Worm (Caenorhabditis elegans) whole organism, late embryonic: Measurements from ENCODE around the gene T28F12.1.

Experiments used
- C08G9.2 ChIP-seq: sonication (generic microtip); optimal IDR thresholded peaks from 2 replicates; lab custom pipeline; 2016; ENCODE audit warnings: mild to moderate bottlenecking, missing genetic modification characterization, moderate library complexity, missing compliant biosample characterization
- C38D4.7 ChIP-seq: fragments of 200-800 bp; sonication (Bioruptor generic); optimal IDR thresholded peaks from 2 replicates; lab custom pipeline; 2018; ENCODE audit warnings: mild to moderate bottlenecking, missing genetic modification characterization, moderate library complexity, missing compliant biosample characterization
- F13H6.1 ChIP-seq: sonication (generic microtip); optimal IDR thresholded peaks from 2 replicates; lab custom pipeline; 2016; ENCODE audit warnings: missing genetic modification characterization, missing compliant biosample characterization
- K02D7.2 ChIP-seq: sonication (generic microtip); optimal IDR thresholded peaks from 2 replicates; lab custom pipeline; 2017; ENCODE audit warnings: mild to moderate bottlenecking, missing genetic modification characterization, missing compliant biosample characterization
- K09A11.1 ChIP-seq: sonication (generic microtip); optimal IDR thresholded peaks from 2 replicates; lab custom pipeline; 2017; ENCODE audit warnings: antibody characterized with exemption, mild to moderate bottlenecking, missing genetic modification characterization, missing compliant biosample characterization; ENCODE audit not compliant: insufficient read depth
- T23F11.4 ChIP-seq: fragments of 200-800 bp; sonication (Bioruptor generic); optimal IDR thresholded peaks from 2 replicates; lab custom pipeline; 2018; ENCODE audit warnings: mild to moderate bottlenecking, missing genetic modification characterization, missing compliant biosample characterization
- Y22D7AL.16 ChIP-seq: sonication (generic microtip); optimal IDR thresholded peaks from 2 replicates; lab custom pipeline; 2016; ENCODE audit warnings: missing genetic modification characterization, missing compliant biosample characterization
- ahr-1 ChIP-seq: sonication (generic microtip); optimal IDR thresholded peaks from 2 replicates; lab custom pipeline; 2016; ENCODE audit warnings: missing genetic modification characterization, missing compliant biosample characterization
- ceh-19 ChIP-seq: fragments of 200-800 bp; sonication (Bioruptor generic); optimal IDR thresholded peaks from 2 replicates; lab custom pipeline; 2018; ENCODE audit warnings: mild to moderate bottlenecking, missing genetic modification characterization, missing compliant biosample characterization
- ceh-2 ChIP-seq: sonication (generic microtip); optimal IDR thresholded peaks from 2 replicates; lab custom pipeline; 2016; ENCODE audit warnings: missing genotype, missing genetic modification characterization, missing compliant biosample characterization
- ceh-22 ChIP-seq: sonication (generic microtip); optimal IDR thresholded peaks from 2 replicates; lab custom pipeline; 2017; ENCODE audit warnings: missing biosample characterization, missing genetic modification characterization
- ceh-24 ChIP-seq: sonication (generic microtip); optimal IDR thresholded peaks from 2 replicates; lab custom pipeline; 2016; ENCODE audit warnings: mild to moderate bottlenecking, missing genetic modification characterization, missing compliant biosample characterization
- ceh-30 ChIP-seq: fragments of 150-350 bp; optimal IDR thresholded peaks from 2 replicates; lab custom pipeline; 2014; ENCODE audit warnings: missing biosample characterization, missing genetic modification characterization
- ceh-48 ChIP-seq: sonication (generic microtip); optimal IDR thresholded peaks from 2 replicates; lab custom pipeline; 2016; ENCODE audit warnings: missing genetic modification characterization, inconsistent platforms, missing compliant biosample characterization
- ceh-6 ChIP-seq: fragments of 200-800 bp; sonication (Bioruptor generic); optimal IDR thresholded peaks from 2 replicates; lab custom pipeline; 2018; ENCODE audit warnings: mild to moderate bottlenecking, missing genetic modification characterization, missing compliant biosample characterization
- che-1 ChIP-seq: sonication (generic microtip); optimal IDR thresholded peaks from 2 replicates; lab custom pipeline; 2016; ENCODE audit warnings: mild to moderate bottlenecking, missing genetic modification characterization, missing compliant biosample characterization
- dmd-4 ChIP-seq: sonication (generic microtip); optimal IDR thresholded peaks from 2 replicates; lab custom pipeline; 2016; ENCODE audit warnings: borderline replicate concordance, missing genetic modification characterization, missing compliant biosample characterization
- dve-1 ChIP-seq: sonication (generic microtip); optimal IDR thresholded peaks from 2 replicates; lab custom pipeline; 2017; ENCODE audit warnings: antibody characterized with exemption, mild to moderate bottlenecking, missing genetic modification characterization, missing compliant biosample characterization
- elt-2 ChIP-seq: sonication (generic microtip); optimal IDR thresholded peaks from 2 replicates; lab custom pipeline; 2016; ENCODE audit warnings: missing genetic modification reagents, missing genetic modification characterization, missing compliant biosample characterization
- elt-4 ChIP-seq: sonication (generic microtip); optimal IDR thresholded peaks from 2 replicates; lab custom pipeline; 2016; ENCODE audit warnings: missing genetic modification characterization, missing compliant biosample characterization
- ets-4 ChIP-seq: sonication (generic microtip); optimal IDR thresholded peaks from 2 replicates; lab custom pipeline; 2016; ENCODE audit warnings: missing genetic modification characterization, missing compliant biosample characterization
- fax-1 ChIP-seq: sonication (generic microtip); optimal IDR thresholded peaks from 2 replicates; lab custom pipeline; 2016; ENCODE audit warnings: missing genotype, missing genetic modification characterization, missing compliant biosample characterization
- fkh-10 ChIP-seq: fragments of 150-350 bp; optimal IDR thresholded peaks from 2 replicates; lab custom pipeline; 2014; ENCODE audit warnings: missing biosample characterization, missing genetic modification reagents, missing genetic modification characterization
- gmeb-2 ChIP-seq: sonication (generic microtip); optimal IDR thresholded peaks from 2 replicates; lab custom pipeline; 2016; ENCODE audit warnings: missing genetic modification characterization, inconsistent platforms, missing compliant biosample characterization
- hlh-13 ChIP-seq: fragments of 200-800 bp; sonication (Bioruptor generic); optimal IDR thresholded peaks from 2 replicates; lab custom pipeline; 2018; ENCODE audit warnings: mild to moderate bottlenecking, missing genetic modification characterization, missing compliant biosample characterization
- hlh-30 ChIP-seq: sonication (generic microtip); optimal IDR thresholded peaks from 2 replicates; lab custom pipeline; 2017; ENCODE audit warnings: antibody characterized with exemption, missing genetic modification characterization, missing compliant biosample characterization; ENCODE audit not compliant: insufficient read depth
- hlh-6 ChIP-seq: sonication (generic microtip); optimal IDR thresholded peaks from 2 replicates; lab custom pipeline; 2016; ENCODE audit warnings: missing genotype, missing genetic modification characterization, missing compliant biosample characterization
- hlh-8 ChIP-seq: sonication (generic microtip); optimal IDR thresholded peaks from 2 replicates; lab custom pipeline; 2016; ENCODE audit warnings: missing genotype, missing genetic modification characterization, missing compliant biosample characterization
- lin-11 ChIP-seq: fragments of 200-800 bp; sonication (Bioruptor generic); optimal IDR thresholded peaks from 2 replicates; lab custom pipeline; 2018; ENCODE audit warnings: mild to moderate bottlenecking, missing genetic modification characterization, missing compliant biosample characterization
- madf-2 ChIP-seq: sonication (generic microtip); optimal IDR thresholded peaks from 2 replicates; lab custom pipeline; 2017; ENCODE audit warnings: missing genetic modification characterization, missing compliant biosample characterization
- mec-3 ChIP-seq: sonication (generic microtip); optimal IDR thresholded peaks from 2 replicates; lab custom pipeline; 2016; ENCODE audit warnings: borderline replicate concordance, missing genetic modification characterization, missing compliant biosample characterization
- nfya-1 ChIP-seq: sonication (generic microtip); optimal IDR thresholded peaks from 2 replicates; lab custom pipeline; 2017; ENCODE audit warnings: missing genetic modification characterization, mild to moderate bottlenecking, missing compliant biosample characterization, antibody characterized with exemption, moderate library complexity
- nhr-11 ChIP-seq: fragments of 150-350 bp; optimal IDR thresholded peaks from 2 replicates; lab custom pipeline; 2014; ENCODE audit warnings: missing biosample characterization, missing genetic modification characterization
- nhr-232 ChIP-seq: sonication (generic microtip); optimal IDR thresholded peaks from 2 replicates; lab custom pipeline; 2016; ENCODE audit warnings: missing genetic modification characterization, missing compliant biosample characterization
- npax-4 ChIP-seq: sonication (generic microtip); optimal IDR thresholded peaks from 2 replicates; lab custom pipeline; 2016; ENCODE audit warnings: missing genetic modification characterization, missing compliant biosample characterization
- odd-2 ChIP-seq: sonication (generic microtip); optimal IDR thresholded peaks from 2 replicates; lab custom pipeline; 2017; ENCODE audit warnings: antibody characterized with exemption, mild to moderate bottlenecking, missing genetic modification characterization, missing compliant biosample characterization
- pat-9 ChIP-seq: fragments of 200-800 bp; sonication (Bioruptor generic); optimal IDR thresholded peaks from 2 replicates; lab custom pipeline; 2018; ENCODE audit warnings: mild to moderate bottlenecking, missing genetic modification characterization, moderate library complexity, missing compliant biosample characterization
- pax-1 ChIP-seq: fragments of 150-350 bp; optimal IDR thresholded peaks from 2 replicates; lab custom pipeline; 2014; ENCODE audit warnings: missing biosample characterization, missing genetic modification characterization
- pha-2 ChIP-seq: sonication (generic microtip); optimal IDR thresholded peaks from 2 replicates; lab custom pipeline; 2017; ENCODE audit warnings: mild to moderate bottlenecking, missing genetic modification characterization, missing compliant biosample characterization
- pha-4 ChIP-seq: fragments of 150-350 bp; optimal IDR thresholded peaks from 2 replicates; lab custom pipeline; 2018; ENCODE audit warnings: missing biosample characterization, missing genetic modification reagents, missing genetic modification characterization
- ref-2 ChIP-seq: sonication (generic microtip); optimal IDR thresholded peaks from 2 replicates; lab custom pipeline; 2016; ENCODE audit warnings: missing genetic modification characterization, missing compliant biosample characterization
- rnt-1 ChIP-seq: sonication (generic microtip); optimal IDR thresholded peaks from 2 replicates; lab custom pipeline; 2016; ENCODE audit warnings: missing genetic modification characterization, missing compliant biosample characterization
- sdc-2 ChIP-seq: sonication (generic microtip); optimal IDR thresholded peaks from 2 replicates; lab custom pipeline; 2016; ENCODE audit warnings: missing genotype, missing genetic modification characterization, missing compliant biosample characterization
- sox-2 ChIP-seq: fragments of 200-800 bp; sonication (Bioruptor generic); IDR thresholded peaks from 2 replicates; pipeline ENCODE4 v1.3.6; 2022; ENCODE audit warnings: missing genetic modification reagents, missing genetic modification characterization, missing compliant biosample characterization
- syd-9 ChIP-seq: sonication (generic microtip); optimal IDR thresholded peaks from 2 replicates; lab custom pipeline; 2016; ENCODE audit warnings: mild to moderate bottlenecking, missing genetic modification characterization, moderate library complexity, missing compliant biosample characterization
- tbx-2 ChIP-seq: sonication (generic microtip); optimal IDR thresholded peaks from 2 replicates; lab custom pipeline; 2016; ENCODE audit warnings: missing genetic modification characterization, missing compliant biosample characterization
- tbx-7 ChIP-seq: sonication (generic microtip); optimal IDR thresholded peaks from 2 replicates; lab custom pipeline; 2016; ENCODE audit warnings: missing genotype, missing genetic modification characterization, missing compliant biosample characterization
- unc-3 ChIP-seq, 2 experiments: fragments of 200-800 bp in 1 of 2; sonication (Bioruptor generic) in 1 of 2; sonication (generic microtip) in 1 of 2; conservative IDR thresholded peaks in 1 of 2; optimal IDR thresholded peaks in 1 of 2; 2 replicates each; pipeline versions ENCODE4 v1.3.6 to Lab custom; 2016 to 2022; ENCODE audit warnings: missing compliant biosample characterization in 2 of 2, missing genetic modification characterization in 2 of 2, missing genetic modification reagents in 1 of 2
- unc-42 ChIP-seq: sonication (generic microtip); optimal IDR thresholded peaks from 2 replicates; lab custom pipeline; 2016; ENCODE audit warnings: missing genotype, missing genetic modification characterization, missing compliant biosample characterization
- unc-55 ChIP-seq: sonication (generic microtip); optimal IDR thresholded peaks from 2 replicates; lab custom pipeline; 2017; ENCODE audit warnings: missing biosample characterization, missing genetic modification reagents, missing genetic modification characterization
- zip-5 ChIP-seq: sonication (generic microtip); optimal IDR thresholded peaks from 2 replicates; lab custom pipeline; 2016; ENCODE audit warnings: missing genetic modification characterization, missing compliant biosample characterization
- ztf-16 ChIP-seq: sonication (generic microtip); optimal IDR thresholded peaks from 2 replicates; lab custom pipeline; 2017; ENCODE audit warnings: missing genetic modification characterization, missing compliant biosample characterization

The T28F12.1 gene

ce11 chrV:4499156-4499808, 13.6 kb upstream of the T28F12.1 start:
- TF ChIP-seq ceh-24 (tag; lab: Kevin White, UChicago), result no peak
- TF ChIP-seq ceh-30 (tag; lab: Kevin White, UChicago), result no peak
- no peak for TF ChIP-seq ceh-2 (tag; lab: Kevin White, UChicago)
- TF ChIP-seq ztf-16, result no peak
- no peak for TF ChIP-seq ceh-48 (tag; lab: Kevin White, UChicago)
- TF ChIP-seq unc-42, result no peak
- TF ChIP-seq pat-9, result peak; percentile 29
- TF ChIP-seq gmeb-2 (tag; lab: Kevin White, UChicago), result no peak
- no peak for TF ChIP-seq fax-1 (tag; lab: Kevin White, UChicago)
- TF ChIP-seq che-1, result no peak
- no peak for TF ChIP-seq nhr-11 (tag; lab: Kevin White, UChicago)
- TF ChIP-seq tbx-7 (tag; lab: Kevin White, UChicago), result no peak
- no peak for TF ChIP-seq K02D7.2 (tag; lab: Kevin White, UChicago)
- TF ChIP-seq npax-4 (tag; lab: Kevin White, UChicago), result no peak
- TF ChIP-seq K09A11.1, result no peak
- no peak for TF ChIP-seq hlh-30
- TF ChIP-seq nhr-232 (tag; lab: Kevin White, UChicago), result no peak
- TF ChIP-seq pha-2, result no peak
- TF ChIP-seq pha-4 (tag; lab: Kevin White, UChicago), result no peak
- no peak for TF ChIP-seq elt-2 (tag; lab: Kevin White, UChicago)
- no peak for TF ChIP-seq hlh-6 (tag; lab: Kevin White, UChicago)
- no peak for TF ChIP-seq Y22D7AL.16 (tag; lab: Kevin White, UChicago)
- TF ChIP-seq hlh-8 (tag; lab: Kevin White, UChicago), result no peak
- no peak for TF ChIP-seq tbx-2 (tag; lab: Kevin White, UChicago)
- peak; percentile 100 for TF ChIP-seq unc-55 (GFP tag; lab: Kevin White, UChicago)
- TF ChIP-seq ceh-6 (GFP tag; lab: Kevin White, UChicago), result peak; percentile 1
- no peak for TF ChIP-seq hlh-13 (GFP tag; lab: Kevin White, UChicago)
- no peak for TF ChIP-seq fkh-10
- no peak for TF ChIP-seq elt-4 (tag; lab: Kevin White, UChicago)
- TF ChIP-seq C08G9.2 (tag; lab: Kevin White, UChicago), result no peak
- TF ChIP-seq ahr-1 (tag; lab: Kevin White, UChicago), result no peak
- TF ChIP-seq F13H6.1 (tag; lab: Kevin White, UChicago), result no peak
- no peak for TF ChIP-seq zip-5 (tag; lab: Kevin White, UChicago)
- TF ChIP-seq mec-3 (tag; lab: Kevin White, UChicago), result no peak
- peak; percentile 98 for TF ChIP-seq nfya-1 (tag; lab: Kevin White, UChicago)
- TF ChIP-seq C38D4.7 (GFP tag; lab: Kevin White, UChicago), result no peak
- peak; percentile 18 for TF ChIP-seq ref-2 (tag; lab: Kevin White, UChicago)
- no peak for TF ChIP-seq odd-2 (tag; lab: Kevin White, UChicago)
- no peak for TF ChIP-seq syd-9 (tag; lab: Kevin White, UChicago)
- TF ChIP-seq ets-4 (tag; lab: Kevin White, UChicago), result no peak
- TF ChIP-seq ceh-22 (tag; lab: Kevin White, UChicago), result no peak
- no peak for TF ChIP-seq rnt-1 (tag; lab: Kevin White, UChicago)
- TF ChIP-seq sox-2 (GFP tag; lab: Robert Waterston, UW), result no peak
- TF ChIP-seq madf-2 (tag; lab: Kevin White, UChicago), result peak; percentile 14
- no peak for TF ChIP-seq ceh-19 (GFP tag; lab: Kevin White, UChicago)
- no peak for TF ChIP-seq unc-3 (GFP tag; conservative IDR thresholded peaks at IDR 0.05; lab: Robert Waterston, UW)
- no peak for TF ChIP-seq unc-3 (tag; optimal IDR thresholded peaks at IDR 0.05; lab: Kevin White, UChicago)
- peak; percentile 54 for TF ChIP-seq T23F11.4 (GFP tag; lab: Kevin White, UChicago)
- TF ChIP-seq pax-1, result no peak
- TF ChIP-seq dmd-4, result no peak
- TF ChIP-seq dve-1 (tag; lab: Kevin White, UChicago), result no peak
- peak; percentile 25 for TF ChIP-seq lin-11
- no peak for TF ChIP-seq sdc-2 (tag; lab: Kevin White, UChicago)
